Worm (Caenorhabditis elegans): ENCODE results near the gene osta-3.

- TF ChIP-seq egl-27 (tag; optimal IDR thresholded peaks at IDR 0.05) (no peak), skn-1 (tag; optimal IDR thresholded peaks at IDR 0.05) (no peak), unc-39 (tag; optimal IDR thresholded peaks at IDR 0.05) (no peak), nhr-129 (tag; optimal IDR thresholded peaks at IDR 0.05) (no peak), Y55F3AM.14 (GFP tag; optimal IDR thresholded peaks at IDR 0.05) (no peak), snpc-4 (tag; optimal IDR thresholded peaks at IDR 0.05) (no peak), ama-1 (optimal IDR thresholded peaks at IDR 0.05) (no peak)
Observed at ce11 chrII:14843016-14843415, 30.7 kb downstream of the osta-3 start, which contains the start of gene cdh-7.

Measured in whole organism, L2 larva.